Worm (Caenorhabditis elegans): ENCODE results near the gene C16C8.14.

DNA sequence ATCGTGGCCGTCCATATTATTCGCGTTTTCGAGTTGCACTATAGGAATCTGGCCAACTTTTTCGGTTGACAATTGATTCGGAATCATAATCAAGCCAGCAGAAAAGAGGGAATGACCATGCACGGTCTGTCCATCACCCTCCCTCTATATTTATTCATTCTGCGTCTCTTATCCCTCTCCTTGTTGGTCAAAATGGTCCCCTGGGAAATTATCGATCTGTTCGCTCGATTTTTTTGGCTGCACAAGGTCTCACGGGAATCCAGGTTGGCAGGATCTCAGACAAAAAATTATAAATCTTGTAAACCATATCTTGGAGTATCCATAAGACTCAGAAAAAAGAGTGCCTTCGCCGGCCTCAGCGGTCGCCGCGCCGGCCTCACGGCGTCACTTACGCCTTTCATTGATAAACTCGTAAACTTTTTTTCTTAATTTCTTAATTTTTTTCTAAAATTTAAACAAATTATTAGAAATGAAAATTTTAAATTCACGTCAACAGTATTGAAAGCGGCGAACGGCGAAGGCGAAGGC, 35.2 kb upstream of the C16C8.14 start, which contains the start of the genes F18A12.7 and F18A12.2:
- TF ChIP-seq ama-1 (optimal IDR thresholded peaks at IDR 0.05) (no peak), ceh-2 (tag; optimal IDR thresholded peaks at IDR 0.05) (no peak), unc-55 (GFP tag; optimal IDR thresholded peaks at IDR 0.05) (no peak), eyg-1 (tag; optimal IDR thresholded peaks at IDR 0.05) (no peak), sox-2 (GFP tag; IDR thresholded peaks at IDR 0.05) (no peak), pha-4 (tag; optimal IDR thresholded peaks at IDR 0.05) (no peak), nhr-11 (tag; optimal IDR thresholded peaks at IDR 0.05) (no peak), pros-1 (tag; optimal IDR thresholded peaks at IDR 0.05) (no peak), T23F11.4 (GFP tag; optimal IDR thresholded peaks at IDR 0.05) (no peak), ceh-22 (tag; optimal IDR thresholded peaks at IDR 0.05) (no peak)
